Worm (Caenorhabditis elegans): ENCODE data around the gene cest-30.

cest-30 gene

ce11 chrV:5272619-5273074 is 9.7 kb upstream of the cest-30 start:
- TF ChIP-seq him-1 (tag; optimal IDR thresholded peaks at IDR 0.05), result no peak
- peak; percentile 34 for TF ChIP-seq ztf-3 (GFP tag; optimal IDR thresholded peaks at IDR 0.05)
- TF ChIP-seq ztf-22 (GFP tag; optimal IDR thresholded peaks at IDR 0.05), result peak; percentile 1
- peak; percentile 34; the same call in 1 of the 2 replicates for TF ChIP-seq pbrm-1 (GFP tag; IDR thresholded peaks at IDR 0.05)

DNA sequence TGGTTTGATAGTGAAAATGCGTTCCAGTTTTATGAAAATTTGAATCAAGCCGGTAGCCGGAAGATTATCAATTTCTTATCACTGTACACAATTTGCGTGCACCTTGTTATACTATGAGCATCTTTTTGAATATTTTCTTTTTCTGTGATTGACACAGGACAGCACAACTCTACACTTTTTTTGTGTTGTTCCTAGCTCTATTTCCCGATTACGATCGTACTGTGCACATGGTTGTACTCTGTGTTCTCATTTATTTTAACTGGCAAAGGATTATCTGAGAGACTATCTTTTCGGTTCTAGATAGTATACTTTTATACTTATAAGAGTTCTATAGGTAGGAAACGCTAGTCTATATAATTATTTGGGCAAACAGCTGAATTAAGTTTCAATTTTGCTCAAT is 9.1 kb upstream of the cest-30 start:
- TF ChIP-seq ets-4 (GFP tag; optimal IDR thresholded peaks at IDR 0.05) (no peak), athp-1 (tag; optimal IDR thresholded peaks at IDR 0.05) (no peak), nfya-2 (GFP tag; IDR thresholded peaks at IDR 0.05) (no peak), lin-54 (GFP tag; optimal IDR thresholded peaks at IDR 0.05) (no peak), ekl-4 (GFP tag; IDR thresholded peaks at IDR 0.05) (no peak), die-1 (tag; optimal IDR thresholded peaks at IDR 0.05) (no peak)

DNA sequence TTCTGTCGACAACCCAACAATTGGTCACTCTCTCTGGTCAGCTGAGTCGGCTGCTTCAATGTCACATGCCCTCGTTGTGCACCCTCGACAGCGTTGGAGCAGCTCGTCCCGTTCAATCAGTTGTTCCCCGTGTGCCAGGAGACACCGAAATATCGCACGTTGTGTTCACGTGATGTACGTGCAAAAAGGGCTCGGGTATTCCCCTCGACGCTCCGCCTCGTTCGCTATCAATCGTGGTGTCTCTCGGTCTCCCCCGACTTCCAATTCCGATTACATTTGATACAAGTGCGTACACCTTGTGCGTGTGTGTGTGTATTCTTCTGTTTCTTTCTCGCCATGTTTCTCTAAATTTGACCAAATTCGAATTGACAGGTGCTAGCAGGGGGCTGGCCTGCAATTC is 8.6 kb upstream of the cest-30 start:
- no peak for TF ChIP-seq snpc-3.4 (tag; optimal IDR thresholded peaks at IDR 0.05)
- TF ChIP-seq attf-6 (GFP tag; IDR thresholded peaks at IDR 0.05), result no peak
- no peak for TF ChIP-seq madf-8 (GFP tag; conservative IDR thresholded peaks at IDR 0.05)
- peak; percentile 14; the same call in 1 of the 2 replicates for TF ChIP-seq hmg-1.2 (GFP tag; IDR thresholded peaks at IDR 0.05)
- TF ChIP-seq ztf-28 (GFP tag; IDR thresholded peaks at IDR 0.05), result no peak
- peak; percentile 84 for TF ChIP-seq let-526 (GFP tag; IDR thresholded peaks at IDR 0.05)
- TF ChIP-seq ceh-27 (GFP tag; optimal IDR thresholded peaks at IDR 0.05), result no peak
- TF ChIP-seq ztf-22 (GFP tag; optimal IDR thresholded peaks at IDR 0.05), result peak; percentile 91
- TF ChIP-seq tlf-1 (GFP tag; optimal IDR thresholded peaks at IDR 0.05), result no peak
- TF ChIP-seq athp-1 (tag; optimal IDR thresholded peaks at IDR 0.05), result no peak
- TF ChIP-seq nfya-1 (tag; optimal IDR thresholded peaks at IDR 0.05; ENCODE audit: borderline replicate concordance, insufficient read depth), result no peak
- no peak for TF ChIP-seq Y79H2A.3 (GFP tag; conservative IDR thresholded peaks at IDR 0.05)
- peak; percentile 86 for TF ChIP-seq nfyb-1 (GFP tag; IDR thresholded peaks at IDR 0.05)
- TF ChIP-seq tbx-9 (tag; optimal IDR thresholded peaks at IDR 0.05; ENCODE audit: borderline replicate concordance), result no peak
- TF ChIP-seq K11D2.4 (GFP tag; IDR thresholded peaks at IDR 0.05), result peak; percentile 78; the same call in 1 of the 2 replicates
- peak; percentile 36; the same call in 1 of the 2 replicates for TF ChIP-seq lir-1 (GFP tag; conservative IDR thresholded peaks at IDR 0.05)
- no peak for TF ChIP-seq ceh-58 (GFP tag; IDR thresholded peaks at IDR 0.05)
- TF ChIP-seq snpc-1.3 (tag; optimal IDR thresholded peaks at IDR 0.05; ENCODE audit: insufficient read depth), result no peak
- no peak for TF ChIP-seq mxl-1 (tag; optimal IDR thresholded peaks at IDR 0.05)
- no peak for TF ChIP-seq K12H6.12 (tag; optimal IDR thresholded peaks at IDR 0.05)
- TF ChIP-seq madf-10 (tag; optimal IDR thresholded peaks at IDR 0.05), result peak; percentile 42
- TF ChIP-seq hmg-20 (GFP tag; IDR thresholded peaks at IDR 0.05), result no peak
- peak; percentile 84; the same call in 1 of the 2 replicates for TF ChIP-seq egl-44 (GFP tag; IDR thresholded peaks at IDR 0.05)
- no peak for TF ChIP-seq C17E4.6 (GFP tag; IDR thresholded peaks at IDR 0.05)
- no peak for TF ChIP-seq aptf-2 (GFP tag; conservative IDR thresholded peaks at IDR 0.05)
- TF ChIP-seq F22D6.2 (tag; optimal IDR thresholded peaks at IDR 0.05), result peak; percentile 79
- TF ChIP-seq unc-62 (GFP tag; optimal IDR thresholded peaks at IDR 0.05), result peak; percentile 4
- no peak for TF ChIP-seq snpc-1.1 (tag; optimal IDR thresholded peaks at IDR 0.05; ENCODE audit: insufficient read depth)
- no peak for TF ChIP-seq repo-1 (tag; optimal IDR thresholded peaks at IDR 0.05)
- no peak for TF ChIP-seq nfya-2 (GFP tag; IDR thresholded peaks at IDR 0.05)
- no peak for TF ChIP-seq ceh-100 (GFP tag; IDR thresholded peaks at IDR 0.05)
- TF ChIP-seq hlh-26 (GFP tag; conservative IDR thresholded peaks at IDR 0.05), result no peak
- no peak for TF ChIP-seq Y53F4B.3 (GFP tag; IDR thresholded peaks at IDR 0.05)
- peak; percentile 81 for TF ChIP-seq somi-1 (GFP tag; optimal IDR thresholded peaks at IDR 0.05)
- TF ChIP-seq B0261.1 (tag; optimal IDR thresholded peaks at IDR 0.05), result no peak
- peak; percentile 86 for TF ChIP-seq zfh-2 (GFP tag; conservative IDR thresholded peaks at IDR 0.05)
- TF ChIP-seq snpc-4 (GFP tag; optimal IDR thresholded peaks at IDR 0.05), result no peak
- peak in 3 of 4 experiments; percentile 6 to 56 (median 37) for TF ChIP-seq snpc-4 (tag; optimal IDR thresholded peaks at IDR 0.05)

Measured in whole organism, young adult.